Worm (Caenorhabditis elegans) whole organism, midembryonic: ENCODE measurements around the gene pcn-1.

ENCODE experiments used
- T22C8.4 ChIP-seq: fragments of 200-800 bp; sonication (Bioruptor generic); IDR thresholded peaks from 2 replicates; pipeline ENCODE4 v1.3.6; 2022; ENCODE audit warnings: missing genetic modification characterization, missing compliant biosample characterization
- cog-1 ChIP-seq: sonication (generic microtip); optimal IDR thresholded peaks from 2 replicates; lab custom pipeline; 2016; ENCODE audit warnings: missing genetic modification characterization, missing compliant biosample characterization
- flt-1 ChIP-seq: fragments of 200-800 bp; sonication (Bioruptor generic); IDR thresholded peaks from 2 replicates; pipeline ENCODE4 v1.3.6; 2022; ENCODE audit warnings: missing genetic modification characterization, missing compliant biosample characterization
- med-1 ChIP-seq: sonication (generic microtip); optimal IDR thresholded peaks from 2 replicates; lab custom pipeline; 2017; ENCODE audit warnings: missing genetic modification characterization, mild to moderate bottlenecking, missing compliant biosample characterization, antibody characterized with exemption, missing genetic modification reagents; ENCODE audit not compliant: insufficient read depth
- ref-1 ChIP-seq: fragments of 200-800 bp; sonication (Bioruptor generic); conservative IDR thresholded peaks from 2 replicates; pipeline ENCODE4 v1.3.6; 2022; ENCODE audit warnings: missing genetic modification reagents, missing genetic modification characterization, missing compliant biosample characterization
- tab-1 ChIP-seq: fragments of 200-800 bp; sonication (Bioruptor generic); IDR thresholded peaks from 2 replicates; pipeline ENCODE4 v1.3.6; 2022; ENCODE audit warnings: missing genetic modification characterization, missing compliant biosample characterization
- ztf-23 ChIP-seq: fragments of 200-800 bp; sonication (Bioruptor generic); IDR thresholded peaks from 2 replicates; pipeline ENCODE4 v1.3.6; 2022; ENCODE audit warnings: missing genetic modification reagents, missing genetic modification characterization, missing compliant biosample characterization

DNA sequence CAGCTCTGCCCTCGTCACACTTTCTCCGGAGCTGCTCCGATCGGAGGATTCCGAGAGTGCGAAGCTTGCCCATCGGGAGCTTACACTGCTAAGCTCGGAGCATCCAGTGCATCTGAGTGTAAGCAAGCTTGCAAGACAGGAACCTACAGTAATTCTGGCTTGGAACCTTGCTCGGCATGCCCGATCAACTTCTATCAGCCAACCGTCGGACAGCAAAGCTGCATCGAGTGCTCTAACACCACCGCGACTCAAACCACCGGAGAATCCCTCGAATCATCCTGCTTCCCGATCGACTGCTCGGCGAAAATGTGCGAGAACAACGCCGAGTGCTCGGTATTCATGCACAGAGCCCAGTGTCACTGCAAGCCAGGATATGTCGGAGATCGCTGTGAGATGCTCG is 45.0 kb downstream of the pcn-1 start:
- TF ChIP-seq ztf-23 (no peak), med-1 (GFP tag; lab: Kevin White, UChicago) (no peak), flt-1 (GFP tag; lab: Robert Waterston, UW) (no peak), cog-1 (no peak), T22C8.4 (no peak), ref-1 (GFP tag; lab: Robert Waterston, UW) (no peak), tab-1 (GFP tag; lab: Robert Waterston, UW) (no peak)
